Worm (Caenorhabditis elegans): ENCODE data around the gene F01G10.4.

- TF ChIP-seq nhr-28 (tag; optimal IDR thresholded peaks at IDR 0.05) = no peak
- TF ChIP-seq unc-62 (GFP tag; optimal IDR thresholded peaks at IDR 0.05 in 1 of 2) = no peak
- TF ChIP-seq unc-62 (tag; optimal IDR thresholded peaks at IDR 0.05) = no peak
- no peak for TF ChIP-seq lir-3 (tag; optimal IDR thresholded peaks at IDR 0.05)
- no peak for TF ChIP-seq lin-39 (tag; optimal IDR thresholded peaks at IDR 0.05)
- TF ChIP-seq zag-1 (tag; optimal IDR thresholded peaks at IDR 0.05) = no peak
- no peak for TF ChIP-seq nhr-77 (tag; optimal IDR thresholded peaks at IDR 0.05)
- TF ChIP-seq Y5F2A.4 (GFP tag; optimal IDR thresholded peaks at IDR 0.05) = no peak
- TF ChIP-seq ztf-7 (tag; optimal IDR thresholded peaks at IDR 0.05) = no peak
- TF ChIP-seq egl-43 (GFP tag; IDR thresholded peaks at IDR 0.05) = no peak
- no peak for TF ChIP-seq ztf-11 (tag; optimal IDR thresholded peaks at IDR 0.05)
- no peak for TF ChIP-seq egl-27 (tag; optimal IDR thresholded peaks at IDR 0.05)
- no peak for TF ChIP-seq nhr-102 (tag; optimal IDR thresholded peaks at IDR 0.05)
Measured at ce11 chrIV:10276960-10277359, 44.6 kb upstream of the F01G10.4 start, which contains the start of gene Y43C5A.7.

Measured in whole organism, L4 larva.